Worm (Caenorhabditis elegans): Measurements from ENCODE around the gene F19C7.8.

- peak; percentile 63 for TF ChIP-seq fkh-10 (GFP tag; optimal IDR thresholded peaks at IDR 0.05)
- no peak for TF ChIP-seq elt-3 (tag; optimal IDR thresholded peaks at IDR 0.05)
- TF ChIP-seq nhr-28 (tag; optimal IDR thresholded peaks at IDR 0.05): no peak
- no peak for TF ChIP-seq unc-62 (GFP tag; optimal IDR thresholded peaks at IDR 0.05)
Observed at ce11 chrIV:4570599-4570998, 67.3 kb downstream of the F19C7.8 start.

All from whole organism, L3 larva.